Worm (Caenorhabditis elegans): ENCODE measurements around the gene repo-1.

- no peak for TF ChIP-seq unc-62 (GFP tag; optimal IDR thresholded peaks at IDR 0.05)
- no peak for TF ChIP-seq nhr-84 (tag; optimal IDR thresholded peaks at IDR 0.05)
- TF ChIP-seq snpc-4 (tag; optimal IDR thresholded peaks at IDR 0.05) = no peak
- no peak for TF ChIP-seq lin-39 (tag; optimal IDR thresholded peaks at IDR 0.05)
- TF ChIP-seq ztf-11 (tag; optimal IDR thresholded peaks at IDR 0.05) = no peak
- no peak for TF ChIP-seq nhr-11 (tag; optimal IDR thresholded peaks at IDR 0.05)
- no peak for TF ChIP-seq fkh-10 (GFP tag; optimal IDR thresholded peaks at IDR 0.05)
- no peak for TF ChIP-seq nhr-237 (tag; optimal IDR thresholded peaks at IDR 0.05)
- no peak for TF ChIP-seq lir-3 (tag; optimal IDR thresholded peaks at IDR 0.05; ENCODE audit: poor library complexity)
Measured at ce11 chrIV:12121076-12121475, 36.8 kb downstream of the repo-1 start, which contains the start of the genes ddb-1 and M18.6.
